Worm (Caenorhabditis elegans) whole organism, L2 larva: ENCODE measurements around the gene fis-2.

Experiments
- C34F6.9 ChIP-seq: fragments of 150-350 bp; optimal IDR thresholded peaks from 2 replicates; lab custom pipeline; 2014; ENCODE audit warnings: missing biosample characterization, missing genetic modification characterization
- F13H6.1 ChIP-seq: sonication (generic microtip); optimal IDR thresholded peaks from 2 replicates; lab custom pipeline; 2016; ENCODE audit warnings: missing genetic modification characterization, missing compliant biosample characterization
- Y55F3AM.14 ChIP-seq: fragments of 200-800 bp; sonication (Bioruptor generic); optimal IDR thresholded peaks from 2 replicates; lab custom pipeline; 2018; ENCODE audit warnings: mild to moderate bottlenecking, missing genetic modification characterization, missing compliant biosample characterization
- ZK546.5 ChIP-seq: sonication (generic microtip); optimal IDR thresholded peaks from 2 replicates; lab custom pipeline; 2017; ENCODE audit warnings: missing biosample characterization, missing genetic modification characterization
- aly-2 ChIP-seq: fragments of 150-350 bp; optimal IDR thresholded peaks from 2 replicates; lab custom pipeline; 2014; ENCODE audit warnings: missing biosample characterization, missing genetic modification characterization
- ama-1 ChIP-seq: fragments of 150-350 bp; optimal IDR thresholded peaks from 2 replicates; lab custom pipeline; 2018; ENCODE audit warnings: inconsistent platforms
- blmp-1 ChIP-seq: sonication (generic microtip); optimal IDR thresholded peaks from 2 replicates; lab custom pipeline; 2017; ENCODE audit warnings: missing genetic modification characterization, mild to moderate bottlenecking, missing compliant biosample characterization, antibody characterized with exemption, moderate library complexity; ENCODE audit not compliant: insufficient read depth
- ceh-82 ChIP-seq: fragments of 150-350 bp; optimal IDR thresholded peaks from 2 replicates; lab custom pipeline; 2014; ENCODE audit warnings: missing biosample characterization, missing genetic modification characterization
- dmd-4 ChIP-seq: sonication (generic microtip); optimal IDR thresholded peaks from 2 replicates; lab custom pipeline; 2017; ENCODE audit warnings: missing biosample characterization, missing genetic modification characterization
- egl-27 ChIP-seq: sonication (generic microtip); optimal IDR thresholded peaks from 3 replicates; lab custom pipeline; 2017; ENCODE audit warnings: missing biosample characterization, missing genetic modification reagents, missing genetic modification characterization
- elt-3 ChIP-seq: sonication (generic microtip); optimal IDR thresholded peaks from 2 replicates; lab custom pipeline; 2017; ENCODE audit warnings: missing biosample characterization, missing genetic modification characterization
- fos-1 ChIP-seq: fragments of 150-350 bp; optimal IDR thresholded peaks from 2 replicates; lab custom pipeline; 2014; ENCODE audit warnings: missing biosample characterization, missing genetic modification characterization
- lin-13 ChIP-seq: fragments of 150-350 bp; optimal IDR thresholded peaks from 2 replicates; lab custom pipeline; 2014; ENCODE audit warnings: missing biosample characterization, missing genetic modification reagents, missing genetic modification characterization
- lin-39 ChIP-seq: fragments of 150-350 bp; optimal IDR thresholded peaks from 2 replicates; lab custom pipeline; 2014; ENCODE audit warnings: missing biosample characterization, missing genetic modification reagents, missing genetic modification characterization
- lsy-2 ChIP-seq, 2 experiments: fragments of 150-350 bp in 1 of 2; sonication (generic microtip) in 1 of 2; optimal IDR thresholded peaks; 2 replicates each; lab custom pipeline; 2014 to 2017; ENCODE audit warnings: missing biosample characterization in 2 of 2, missing genetic modification characterization in 2 of 2
- mab-5 ChIP-seq: fragments of 150-350 bp; optimal IDR thresholded peaks from 2 replicates; lab custom pipeline; 2014; ENCODE audit warnings: missing biosample characterization, missing genetic modification characterization
- mbf-1 ChIP-seq: sonication (generic microtip); optimal IDR thresholded peaks from 2 replicates; lab custom pipeline; 2017; ENCODE audit warnings: missing biosample characterization, missing genetic modification characterization
- mdl-1 ChIP-seq, 2 experiments: fragments of 150-350 bp in 1 of 2; sonication (generic microtip) in 1 of 2; optimal IDR thresholded peaks; 2 replicates each; lab custom pipeline; 2017; ENCODE audit warnings: missing biosample characterization in 2 of 2, missing genetic modification characterization in 2 of 2
- nhr-10 ChIP-seq: sonication (generic microtip); optimal IDR thresholded peaks from 2 replicates; lab custom pipeline; 2017; ENCODE audit warnings: missing biosample characterization, missing genetic modification characterization
- nhr-11 ChIP-seq: fragments of 150-350 bp; optimal IDR thresholded peaks from 2 replicates; lab custom pipeline; 2014; ENCODE audit warnings: missing biosample characterization, missing genetic modification characterization
- nhr-129 ChIP-seq: fragments of 150-350 bp; optimal IDR thresholded peaks from 2 replicates; lab custom pipeline; 2014; ENCODE audit warnings: missing biosample characterization, missing genetic modification characterization
- nhr-21 ChIP-seq: fragments of 150-350 bp; optimal IDR thresholded peaks from 2 replicates; lab custom pipeline; 2014; ENCODE audit warnings: missing biosample characterization, missing genetic modification characterization
- nhr-23 ChIP-seq: fragments of 150-350 bp; optimal IDR thresholded peaks from 2 replicates; lab custom pipeline; 2014; ENCODE audit warnings: missing biosample characterization, missing genetic modification reagents, missing genetic modification characterization
- nhr-237 ChIP-seq: fragments of 150-350 bp; optimal IDR thresholded peaks from 2 replicates; lab custom pipeline; 2014; ENCODE audit warnings: missing biosample characterization, missing genetic modification characterization
- nhr-25 ChIP-seq: fragments of 150-350 bp; sonication (generic microtip); optimal IDR thresholded peaks from 3 replicates; lab custom pipeline; 2014; ENCODE audit warnings: missing biosample characterization, missing genetic modification characterization
- nhr-6 ChIP-seq: fragments of 150-350 bp; optimal IDR thresholded peaks from 2 replicates; lab custom pipeline; 2014; ENCODE audit warnings: missing biosample characterization, missing genetic modification characterization
- nhr-77 ChIP-seq: fragments of 150-350 bp; optimal IDR thresholded peaks from 2 replicates; lab custom pipeline; 2014; ENCODE audit warnings: missing biosample characterization, missing genetic modification characterization
- sem-4 ChIP-seq: fragments of 150-350 bp; optimal IDR thresholded peaks from 2 replicates; lab custom pipeline; 2014; ENCODE audit warnings: missing biosample characterization, missing genetic modification reagents, missing genetic modification characterization
- skn-1 ChIP-seq: sonication (generic microtip); optimal IDR thresholded peaks from 2 replicates; lab custom pipeline; 2017; ENCODE audit warnings: missing biosample characterization, missing genetic modification characterization
- sma-3 ChIP-seq: sonication (generic microtip); optimal IDR thresholded peaks from 2 replicates; lab custom pipeline; 2016; ENCODE audit warnings: missing genetic modification reagents, missing genetic modification characterization, missing compliant biosample characterization
- sma-9 ChIP-seq, 2 experiments: fragments of 150-350 bp in 1 of 2; sonication (generic microtip) in 1 of 2; optimal IDR thresholded peaks; 2 replicates each; lab custom pipeline; 2014 to 2016; ENCODE audit warnings: missing genetic modification characterization in 2 of 2, mild to moderate bottlenecking in 1 of 2, missing biosample characterization in 1 of 2, missing compliant biosample characterization in 1 of 2, missing genetic modification reagents in 1 of 2, moderate library complexity in 1 of 2
- snpc-4 ChIP-seq: fragments of 150-350 bp; optimal IDR thresholded peaks from 2 replicates; lab custom pipeline; 2014; ENCODE audit warnings: missing biosample characterization, missing genetic modification characterization
- unc-39 ChIP-seq: fragments of 150-350 bp; optimal IDR thresholded peaks from 2 replicates; lab custom pipeline; 2014; ENCODE audit warnings: missing biosample characterization, missing genetic modification characterization
- unc-55 ChIP-seq: fragments of 150-350 bp; sonication (generic microtip); optimal IDR thresholded peaks from 3 replicates; lab custom pipeline; 2014; ENCODE audit warnings: missing biosample characterization, missing genetic modification reagents, missing genetic modification characterization
- unc-62 ChIP-seq: fragments of 150-350 bp; optimal IDR thresholded peaks from 2 replicates; lab custom pipeline; 2014; ENCODE audit warnings: missing biosample characterization, missing genetic modification reagents, missing genetic modification characterization
- zag-1 ChIP-seq: fragments of 150-350 bp; optimal IDR thresholded peaks from 2 replicates; lab custom pipeline; 2014; ENCODE audit warnings: missing biosample characterization, missing genetic modification characterization
- ztf-1 ChIP-seq: fragments of 200-800 bp; sonication (Bioruptor generic); conservative IDR thresholded peaks from 2 replicates; pipeline ENCODE4 v1.3.6; 2022; ENCODE audit warnings: missing genetic modification characterization, missing compliant biosample characterization
- ztf-4 ChIP-seq: fragments of 150-350 bp; optimal IDR thresholded peaks from 2 replicates; lab custom pipeline; 2014; ENCODE audit warnings: missing biosample characterization, missing genetic modification characterization

fis-2 gene

DNA sequence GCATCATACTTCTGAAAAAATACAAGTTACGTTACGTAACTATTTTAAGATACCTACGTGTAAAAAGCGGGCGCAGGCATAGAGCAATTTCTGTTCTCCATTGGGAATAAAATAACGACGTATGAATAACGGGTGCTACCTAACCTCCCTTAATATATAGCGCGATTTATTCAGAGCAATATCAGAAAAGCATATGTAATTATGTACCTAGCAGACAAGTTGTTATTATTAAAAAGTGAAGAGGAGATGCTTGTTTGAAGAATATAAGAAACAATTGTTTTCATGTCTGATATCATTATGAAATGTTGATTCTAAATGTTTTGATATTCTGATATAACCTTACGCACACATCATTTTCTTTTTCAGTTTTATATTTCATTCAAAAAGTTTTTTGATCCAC is 33.9 kb upstream of the fis-2 start, which contains the start of gene srh-11:
srh-11 (minus strand) TSS at position 101 of the 400 bp plus-strand sequence.
- TF ChIP-seq F13H6.1 (tag; lab: Kevin White, UChicago): no peak
- no peak for TF ChIP-seq aly-2 (tag; lab: Kevin White, UChicago)
- TF ChIP-seq ztf-1 (GFP tag; lab: Robert Waterston, UW): no peak
- no peak for TF ChIP-seq lsy-2 (tag; optimal IDR thresholded peaks at IDR 0.05; lab: Kevin White, UChicago)
- TF ChIP-seq unc-55 (GFP tag; lab: Kevin White, UChicago): no peak
- TF ChIP-seq ama-1 (lab: Kevin White, UChicago): no peak
- TF ChIP-seq nhr-6 (tag; lab: Kevin White, UChicago): no peak
- TF ChIP-seq lin-13 (GFP tag; lab: Kevin White, UChicago): no peak
- TF ChIP-seq nhr-11 (tag; lab: Kevin White, UChicago): no peak
- no peak for TF ChIP-seq nhr-21 (tag; lab: Kevin White, UChicago)
- no peak for TF ChIP-seq nhr-237 (tag; lab: Kevin White, UChicago)
- TF ChIP-seq sma-9 (GFP tag; optimal IDR thresholded peaks at IDR 0.05; lab: Kevin White, UChicago): no peak
- no peak for TF ChIP-seq sma-9 (tag; optimal IDR thresholded peaks at IDR 0.05; lab: Kevin White, UChicago)
- no peak for TF ChIP-seq elt-3

DNA sequence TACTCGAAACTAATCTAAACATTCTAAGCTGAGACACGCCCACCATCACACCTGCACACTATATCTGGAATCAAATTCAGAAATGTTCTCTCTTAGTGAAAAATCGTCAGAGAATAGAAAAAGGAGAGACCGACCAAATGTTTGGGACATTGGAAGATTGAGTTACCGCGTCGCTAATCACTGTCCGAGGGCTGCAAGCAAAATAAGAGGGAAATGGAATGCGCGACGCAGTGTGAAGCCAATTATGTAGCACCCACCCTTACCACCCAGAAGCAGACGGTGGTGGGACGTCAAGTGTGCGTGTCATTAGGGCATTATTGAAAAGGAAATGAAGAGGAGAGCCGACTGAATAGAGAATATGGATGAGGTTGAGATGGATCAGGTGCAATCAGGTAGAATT is 26.6 kb upstream of the fis-2 start:
- TF ChIP-seq nhr-77 (tag; lab: Kevin White, UChicago) (no peak), skn-1 (no peak), nhr-10 (tag; lab: Kevin White, UChicago) (no peak), Y55F3AM.14 (GFP tag; lab: Kevin White, UChicago) (no peak), unc-62 (GFP tag; lab: Kevin White, UChicago) (no peak), ceh-82 (tag; lab: Kevin White, UChicago) (no peak), unc-39 (tag; lab: Kevin White, UChicago) (no peak), unc-55 (GFP tag; lab: Kevin White, UChicago) (no peak), dmd-4 (tag; lab: Kevin White, UChicago) (no peak), aly-2 (tag; lab: Kevin White, UChicago) (no peak), mab-5 (tag; lab: Kevin White, UChicago) (no peak), sma-3 (GFP tag; lab: Kevin White, UChicago) (no peak), nhr-23 (tag; lab: Kevin White, UChicago) (no peak), snpc-4 (no peak), nhr-25 (tag; lab: Kevin White, UChicago) (no peak), ZK546.5 (tag; lab: Kevin White, UChicago) (no peak), zag-1 (tag; lab: Kevin White, UChicago) (no peak), egl-27 (tag; lab: Kevin White, UChicago) (no peak), mdl-1 (tag; optimal IDR thresholded peaks at IDR 0.05; lab: Kevin White, UChicago) (no peak)

DNA sequence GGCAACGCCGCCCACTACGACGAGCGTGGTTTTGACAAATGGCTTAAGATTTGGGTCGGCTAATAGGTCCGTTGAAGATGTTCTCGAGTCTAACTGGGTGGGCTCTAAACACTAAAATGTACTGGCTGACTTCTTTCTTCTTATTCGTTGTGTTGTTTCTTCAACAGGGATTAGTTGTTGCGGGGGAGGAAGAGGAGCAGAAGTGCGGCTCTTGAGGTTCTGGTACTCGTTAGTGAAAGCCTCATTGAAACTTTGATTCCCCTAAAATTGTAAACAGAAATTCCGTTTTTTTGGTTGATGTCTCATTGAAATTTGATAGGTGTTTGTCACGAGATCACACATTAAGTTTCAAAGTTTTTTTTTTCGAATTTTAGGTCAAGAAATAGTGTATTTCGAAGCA is 25.7 kb upstream of the fis-2 start:
- no peak for TF ChIP-seq ZK546.5 (tag; lab: Kevin White, UChicago)
- no peak for TF ChIP-seq mbf-1
- peak; percentile 11 for TF ChIP-seq unc-55 (GFP tag; lab: Kevin White, UChicago)
- TF ChIP-seq nhr-23 (tag; lab: Kevin White, UChicago): no peak
- TF ChIP-seq, all 48 proteins: peak for 1

DNA sequence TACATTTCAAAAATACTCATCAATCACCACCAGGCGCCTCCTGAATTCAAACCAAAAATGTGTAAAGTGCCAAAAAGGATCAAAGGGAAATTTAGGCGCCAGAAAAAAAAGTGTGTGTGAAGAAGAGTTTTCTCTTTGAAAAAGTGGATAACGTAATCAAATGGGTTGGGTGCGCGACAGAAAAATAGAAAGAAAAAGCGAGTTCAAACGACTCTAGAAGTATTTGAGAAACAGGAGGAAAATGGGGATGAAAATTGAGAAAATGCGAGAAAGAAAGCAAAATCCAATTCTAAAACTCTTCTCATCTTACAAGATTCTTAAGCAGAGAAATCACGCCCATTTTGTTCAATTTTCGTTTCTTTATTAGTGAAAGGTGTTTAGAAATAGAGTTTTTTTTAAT is 23.5 kb upstream of the fis-2 start:
- TF ChIP-seq dmd-4 (tag; lab: Kevin White, UChicago): no peak
- no peak for TF ChIP-seq C34F6.9 (tag; lab: Kevin White, UChicago)
- no peak for TF ChIP-seq Y55F3AM.14 (GFP tag; lab: Kevin White, UChicago)
- no peak for TF ChIP-seq nhr-11 (tag; lab: Kevin White, UChicago)
- no peak for TF ChIP-seq sem-4 (tag; lab: Kevin White, UChicago)
- no peak for TF ChIP-seq mbf-1
- no peak for TF ChIP-seq nhr-23 (tag; lab: Kevin White, UChicago)
- no peak for TF ChIP-seq mdl-1 (tag; optimal IDR thresholded peaks at IDR 0.05; lab: Kevin White, UChicago)
- peak; percentile 19 for TF ChIP-seq lin-39 (tag; lab: Kevin White, UChicago)
- no peak for TF ChIP-seq fos-1 (tag; lab: Kevin White, UChicago)
- no peak for TF ChIP-seq elt-3
- TF ChIP-seq blmp-1 (tag; lab: Kevin White, UChicago): no peak
- no peak for TF ChIP-seq nhr-129 (tag; lab: Kevin White, UChicago)
- TF ChIP-seq unc-55 (GFP tag; lab: Kevin White, UChicago): peak; percentile 5
- no peak for TF ChIP-seq egl-27 (tag; lab: Kevin White, UChicago)
- no peak for TF ChIP-seq ztf-4 (tag; lab: Kevin White, UChicago)
